Fruit fly (Drosophila melanogaster): ENCODE data around the gene CG46339.

The CG46339 gene

dm6 chr3R:26968823-26969638 lies 53.5 kb downstream of the CG46339 start (continued):
- TF ChIP-seq CG14710 (tag; optimal IDR thresholded peaks at IDR 0.05) (no peak), Fer1 (GFP tag; optimal IDR thresholded peaks at IDR 0.05) (no peak), slbo (GFP tag; IDR thresholded peaks at IDR 0.05) (peak; percentile 4; the same call in 1 of the 2 replicates), Bgb (GFP tag; IDR thresholded peaks at IDR 0.05; ENCODE audit: partially characterized antibody) (no peak), CG4707 (GFP tag; optimal IDR thresholded peaks at IDR 0.05) (no peak), kay (GFP tag; optimal IDR thresholded peaks at IDR 0.05) (peak; percentile 20), lmd (GFP tag; IDR thresholded peaks at IDR 0.05) (no peak), az2 (GFP tag; optimal IDR thresholded peaks at IDR 0.05) (peak; percentile 17), hbn (GFP tag; IDR thresholded peaks at IDR 0.05; ENCODE audit: partially characterized antibody) (no peak), lilli (GFP tag; optimal IDR thresholded peaks at IDR 0.05) (no peak), ken (GFP tag; IDR thresholded peaks at IDR 0.05) (no peak), fd102C (GFP tag; optimal IDR thresholded peaks at IDR 0.05) (no peak), CG10431 (GFP tag; optimal IDR thresholded peaks at IDR 0.05) (peak; percentile 10), Dip2 (GFP tag; IDR thresholded peaks at IDR 0.05) (no peak), CG30431 (GFP tag; optimal IDR thresholded peaks at IDR 0.05) (no peak), HLHmδ (GFP tag; optimal IDR thresholded peaks at IDR 0.05) (no peak), CG3163 (GFP tag; optimal IDR thresholded peaks at IDR 0.05) (no peak), unpg (GFP tag; optimal IDR thresholded peaks at IDR 0.05) (peak; percentile 44), chn (GFP tag; optimal IDR thresholded peaks at IDR 0.05) (no peak), bbx (GFP tag; IDR thresholded peaks at IDR 0.05; ENCODE audit: partially characterized antibody) (no peak), Awh (GFP tag; IDR thresholded peaks at IDR 0.05) (0 out of 2 replicates have a peak, but pooled peaks have one; percentile 18), gcm (GFP tag; optimal IDR thresholded peaks at IDR 0.05) (peak; percentile 21), Hr39 (optimal IDR thresholded peaks at IDR 0.05) (no peak), pros (GFP tag; optimal IDR thresholded peaks at IDR 0.05) (no peak), al (GFP tag; IDR thresholded peaks at IDR 0.05) (0 out of 2 replicates have a peak, but pooled peaks have one; percentile 10), Sox102F (GFP tag; optimal IDR thresholded peaks at IDR 0.05) (peak; percentile 36), CG14050 (GFP tag; IDR thresholded peaks at IDR 0.05) (no peak), Lpt (GFP tag; optimal IDR thresholded peaks at IDR 0.05) (no peak), CG2199 (GFP tag; IDR thresholded peaks at IDR 0.05) (no peak), CG6765 (GFP tag; optimal IDR thresholded peaks at IDR 0.05) (no peak), sc (optimal IDR thresholded peaks at IDR 0.05) (no peak), sc (GFP tag; optimal IDR thresholded peaks at IDR 0.05) (no peak), MESR4 (GFP tag; optimal IDR thresholded peaks at IDR 0.05) (no peak)

dm6 chr3R:26969743-26970142 lies 54.2 kb downstream of the CG46339 start:
- TF ChIP-seq CG31224 (GFP tag; IDR thresholded peaks at IDR 0.05) (0 out of 2 replicates have a peak, but pooled peaks have one; percentile 5), Fer3 (tag; optimal IDR thresholded peaks at IDR 0.05) (peak; percentile 1), D19A (tag; optimal IDR thresholded peaks at IDR 0.05) (peak; percentile 79), TFAM (GFP tag; optimal IDR thresholded peaks at IDR 0.05) (no peak), E2f1 (GFP tag; IDR thresholded peaks at IDR 0.05) (0 out of 2 replicates have a peak, but pooled peaks have one; percentile 17), Meics (GFP tag; optimal IDR thresholded peaks at IDR 0.05) (peak; percentile 37), usp (GFP tag; optimal IDR thresholded peaks at IDR 0.05) (no peak), row (GFP tag; IDR thresholded peaks at IDR 0.05) (peak; percentile 69; the same call in 2 of the 3 replicates), cwo (GFP tag; optimal IDR thresholded peaks at IDR 0.05) (no peak), CG2678 (tag; optimal IDR thresholded peaks at IDR 0.05) (peak; percentile 47), Ptx1 (GFP tag; IDR thresholded peaks at IDR 0.05) (peak; percentile 21; the same call in 1 of the 2 replicates), ATbp (GFP tag; optimal IDR thresholded peaks at IDR 0.05) (no peak), CG13624 (GFP tag; optimal IDR thresholded peaks at IDR 0.05) (peak; percentile 3), lab (GFP tag; optimal IDR thresholded peaks at IDR 0.05) (peak; percentile 30), CG14441 (GFP tag; IDR thresholded peaks at IDR 0.05) (0 out of 2 replicates have a peak, but pooled peaks have one; percentile 13), CG15269 (tag; optimal IDR thresholded peaks at IDR 0.05) (peak; percentile 31), CG5180 (GFP tag; optimal IDR thresholded peaks at IDR 0.05) (no peak), Med (GFP tag) (no peak)
